Worm (Caenorhabditis elegans): ENCODE measurements around the gene Y54G2A.52.

DNA sequence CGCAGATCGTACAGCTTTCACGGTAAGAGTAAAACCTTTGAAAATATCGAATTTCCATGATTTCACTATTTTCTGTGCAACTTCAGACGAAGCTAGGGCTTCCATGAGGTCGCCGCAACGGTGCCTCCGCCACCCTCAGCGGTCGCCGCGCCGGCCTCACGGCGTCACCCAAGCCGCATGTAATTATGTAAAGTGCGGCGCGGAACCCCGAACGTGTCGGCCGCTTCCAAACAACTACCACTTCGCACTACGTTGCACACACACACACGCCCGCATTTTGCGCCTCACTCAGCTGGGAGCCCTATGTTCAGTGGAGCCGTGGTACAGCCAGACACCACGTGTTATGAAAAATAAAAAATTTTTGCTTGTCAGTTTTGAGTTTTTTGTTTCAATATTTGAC, 18.6 kb upstream of the Y54G2A.52 start:
- TF ChIP-seq elt-3 (tag; optimal IDR thresholded peaks at IDR 0.05) (no peak), nhr-237 (tag; optimal IDR thresholded peaks at IDR 0.05) (no peak), nhr-12 (tag; optimal IDR thresholded peaks at IDR 0.05) (no peak), snpc-4 (tag; optimal IDR thresholded peaks at IDR 0.05) (no peak), blmp-1 (tag; optimal IDR thresholded peaks at IDR 0.05) (no peak), pha-4 (tag; optimal IDR thresholded peaks at IDR 0.05) (no peak), ceh-83 (GFP tag; optimal IDR thresholded peaks at IDR 0.05) (no peak)

Data from whole organism, mixed stage, embryonic.